Worm (Caenorhabditis elegans): ENCODE data around the gene F27E5.9.

The F27E5.9 gene

DNA sequence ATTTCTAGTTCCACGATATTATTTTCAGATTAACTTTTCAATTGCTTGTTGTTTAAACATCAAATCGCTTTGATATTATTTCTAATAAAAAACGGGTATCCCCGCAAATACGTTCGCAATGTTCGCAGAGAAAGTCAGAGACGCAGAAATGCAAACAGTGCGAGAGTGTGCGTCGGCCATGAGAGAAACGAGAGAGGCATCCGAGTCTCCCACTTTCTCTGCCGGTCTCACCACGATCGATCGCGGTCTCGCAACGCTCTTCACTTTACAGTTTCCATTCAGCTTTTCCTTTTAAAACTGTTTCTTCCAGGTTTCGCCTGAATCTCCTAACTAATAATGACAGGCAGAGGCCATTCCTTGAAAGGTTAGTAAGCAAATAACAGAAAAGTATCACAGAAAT is 39.6 kb downstream of the F27E5.9 start, which contains the start of gene F33H1.4 (continued):
- TF ChIP-seq nhr-19 (GFP tag; conservative IDR thresholded peaks at IDR 0.05) = peak; percentile 17
- peak; percentile 7 for TF ChIP-seq unc-86 (tag; optimal IDR thresholded peaks at IDR 0.05)
- TF ChIP-seq nhr-11 (tag; optimal IDR thresholded peaks at IDR 0.05) = no peak

DNA sequence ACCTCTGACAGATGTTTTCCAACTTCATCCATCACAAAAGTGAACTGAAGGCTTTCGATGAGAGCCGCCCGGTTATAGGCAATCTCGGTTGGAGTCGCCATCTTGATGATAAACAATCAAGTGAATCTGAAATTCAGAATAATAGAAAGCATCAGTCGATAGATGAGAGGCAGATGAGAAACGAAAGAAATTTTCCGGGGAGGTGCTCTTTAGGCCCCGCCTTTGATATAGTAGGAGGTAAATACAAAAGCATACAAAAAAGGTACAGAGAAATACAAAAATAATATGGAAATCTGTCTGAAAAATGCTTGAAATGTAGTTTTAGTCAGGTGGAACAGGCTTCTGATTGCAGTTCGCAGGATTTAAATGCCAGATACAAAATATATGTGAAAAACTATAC is 47.9 kb downstream of the F27E5.9 start, which contains the start of gene srd-1:
Gene srd-1, minus strand, starts transcription at position 101 of the 400 bp plus-strand sequence.
- TF ChIP-seq Y116A8C.19 (tag; optimal IDR thresholded peaks at IDR 0.05; ENCODE audit: borderline replicate concordance) = no peak
- TF ChIP-seq ztf-4 (tag; optimal IDR thresholded peaks at IDR 0.05) = no peak
- TF ChIP-seq mdl-1 (tag; optimal IDR thresholded peaks at IDR 0.05) = no peak
- no peak for TF ChIP-seq elt-3 (tag; optimal IDR thresholded peaks at IDR 0.05)
- TF ChIP-seq nhr-71 (tag; optimal IDR thresholded peaks at IDR 0.05) = no peak
- no peak for TF ChIP-seq unc-98 (GFP tag; IDR thresholded peaks at IDR 0.05)
- TF ChIP-seq lsy-2 (tag; optimal IDR thresholded peaks at IDR 0.05) = no peak
- TF ChIP-seq unc-62 (GFP tag; optimal IDR thresholded peaks at IDR 0.05) = no peak
- TF ChIP-seq zag-1 (tag; optimal IDR thresholded peaks at IDR 0.05) = no peak
- no peak for TF ChIP-seq elt-2 (tag; optimal IDR thresholded peaks at IDR 0.05)
- TF ChIP-seq sup-37 (GFP tag; optimal IDR thresholded peaks at IDR 0.05) = no peak
- no peak for TF ChIP-seq hlh-4 (tag; optimal IDR thresholded peaks at IDR 0.05)
- TF ChIP-seq egl-13 (tag; optimal IDR thresholded peaks at IDR 0.05) = no peak
- no peak for TF ChIP-seq rnt-1 (tag; optimal IDR thresholded peaks at IDR 0.05)
- no peak for TF ChIP-seq isw-1 (GFP tag; IDR thresholded peaks at IDR 0.05)
- no peak for TF ChIP-seq mep-1 (tag; optimal IDR thresholded peaks at IDR 0.05)
